Fruit fly (Drosophila melanogaster): ENCODE data around the gene dsd.

DNA sequence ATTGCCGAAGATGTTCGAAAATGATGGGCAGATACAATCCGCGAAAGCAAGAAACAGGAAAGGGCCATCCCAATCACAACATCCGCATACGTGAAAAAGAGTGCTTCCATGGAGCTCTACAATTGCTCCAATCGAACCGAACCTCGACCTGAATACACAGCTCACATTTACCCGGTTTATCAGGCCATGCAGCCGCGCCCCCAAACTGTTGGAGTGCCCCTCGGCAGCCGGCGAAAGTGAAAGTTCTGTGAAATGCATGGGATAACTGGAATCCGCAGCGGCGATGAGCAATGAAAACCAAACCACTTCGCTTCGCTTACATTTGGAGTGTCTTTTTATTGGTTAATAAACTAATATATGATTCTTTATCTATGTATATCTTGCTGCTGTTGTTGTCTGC is 9.9 kb downstream of the dsd start:
- TF ChIP-seq Sin3A (optimal IDR thresholded peaks at IDR 0.05) (no peak), Myc (optimal IDR thresholded peaks at IDR 0.05) (no peak), ttk (optimal IDR thresholded peaks at IDR 0.05) (no peak), psq (optimal IDR thresholded peaks at IDR 0.05) (no peak), h (optimal IDR thresholded peaks at IDR 0.05) (no peak), insv (optimal IDR thresholded peaks at IDR 0.05) (no peak)

All from Kc167 (cell line).